Fruit fly (Drosophila melanogaster) whole organism, pupa: Measurements from ENCODE around the gene CG15414.

Source experiments
- CG4496 ChIP-seq: fragments of 200-800 bp; sonication (Bioruptor generic); IDR thresholded peaks from 3 replicates; pipeline ENCODE4 v1.3.6; 2022; ENCODE audit warnings: missing biosample characterization, missing genetic modification characterization
- fd96Ca ChIP-seq: fragments of 200-800 bp; sonication (Bioruptor generic); IDR thresholded peaks from 3 replicates; pipeline ENCODE4 v1.3.6; 2022; ENCODE audit warnings: missing biosample characterization, missing genetic modification characterization

dm6 chr2L:3519551-3519950, 28.7 kb upstream of the CG15414 start, which contains the start of the genes CG3213 and CG8851:
- no peak for TF ChIP-seq CG4496 (GFP tag; lab: Robert Waterston, UW)
- TF ChIP-seq fd96Ca (GFP tag; lab: Robert Waterston, UW), result no peak
